Fruit fly (Drosophila melanogaster): ENCODE data around the gene KaiR1D.

KaiR1D gene

dm6 chr3R:20890920-20891319 lies 24.9 kb upstream of the KaiR1D start (continued):
- no peak for TF ChIP-seq CG4707 (GFP tag; optimal IDR thresholded peaks at IDR 0.05)
- TF ChIP-seq CG16813 (GFP tag; IDR thresholded peaks at IDR 0.05; ENCODE audit: partially characterized antibody): peak; percentile 61
- TF ChIP-seq CG11695 (GFP tag; IDR thresholded peaks at IDR 0.05): no peak
- peak in 1 of 2 experiments; percentile 35 for TF ChIP-seq crp (GFP tag; optimal IDR thresholded peaks at IDR 0.05)
- TF ChIP-seq CG3281 (GFP tag; optimal IDR thresholded peaks at IDR 0.05): no peak
- TF ChIP-seq CG34224 (GFP tag; IDR thresholded peaks at IDR 0.05; ENCODE audit: partially characterized antibody): no peak
- TF ChIP-seq CG10431 (GFP tag; optimal IDR thresholded peaks at IDR 0.05): no peak
- TF ChIP-seq ro (GFP tag; IDR thresholded peaks at IDR 0.05): no peak
- TF ChIP-seq CG6791 (GFP tag; IDR thresholded peaks at IDR 0.05; ENCODE audit: partially characterized antibody): peak; percentile 88
- TF ChIP-seq gem (tag; optimal IDR thresholded peaks at IDR 0.05): no peak
- TF ChIP-seq tna (GFP tag; IDR thresholded peaks at IDR 0.05; ENCODE audit: partially characterized antibody): peak; percentile 14
- TF ChIP-seq hb (GFP tag; IDR thresholded peaks at IDR 0.05; ENCODE audit: partially characterized antibody): peak; percentile 48; the same call in 1 of the 3 replicates
- peak; percentile 20; the same call in 1 of the 2 replicates for TF ChIP-seq nerfin-2 (GFP tag; IDR thresholded peaks at IDR 0.05; ENCODE audit: partially characterized antibody)
- TF ChIP-seq vvl (GFP tag; IDR thresholded peaks at IDR 0.05): peak; percentile 8; the same call in 1 of the 2 replicates
- no peak for TF ChIP-seq Xrp1 (GFP tag; IDR thresholded peaks at IDR 0.05)
- TF ChIP-seq CG7786 (GFP tag; optimal IDR thresholded peaks at IDR 0.05): no peak
- TF ChIP-seq Bgb (GFP tag; IDR thresholded peaks at IDR 0.05; ENCODE audit: partially characterized antibody): peak; percentile 62

- TF ChIP-seq kay (GFP tag; optimal IDR thresholded peaks at IDR 0.05) (no peak), Chrac-16 (GFP tag; optimal IDR thresholded peaks at IDR 0.05) (no peak), CG7963 (GFP tag; IDR thresholded peaks at IDR 0.05; ENCODE audit: partially characterized antibody) (0 out of 3 replicates have a peak, but pooled peaks have one; percentile 7), CG42726 (GFP tag; IDR thresholded peaks at IDR 0.05; ENCODE audit: partially characterized antibody) (peak; percentile 21; the same call in 1 of the 2 replicates), sens (GFP tag) (no peak), CG3838 (GFP tag; optimal IDR thresholded peaks at IDR 0.05) (no peak), CHES-1-like (GFP tag; optimal IDR thresholded peaks at IDR 0.05) (no peak), Opbp (GFP tag; IDR thresholded peaks at IDR 0.05; ENCODE audit: partially characterized antibody) (peak; percentile 47; the same call in 1 of the 3 replicates), kni (GFP tag; optimal IDR thresholded peaks at IDR 0.05) (no peak), Pdp1 (GFP tag; optimal IDR thresholded peaks at IDR 0.05) (no peak), croc (GFP tag; conservative IDR thresholded peaks at IDR 0.05) (no peak), NfI (GFP tag; optimal IDR thresholded peaks at IDR 0.05) (no peak), Scr (GFP tag; IDR thresholded peaks at IDR 0.05; ENCODE audit: partially characterized antibody) (0 out of 2 replicates have a peak, but pooled peaks have one; percentile 53), otp (GFP tag; IDR thresholded peaks at IDR 0.05) (no peak), CG9727 (GFP tag; optimal IDR thresholded peaks at IDR 0.05) (no peak), Nf-YA (GFP tag; IDR thresholded peaks at IDR 0.05) (no peak), row (GFP tag; IDR thresholded peaks at IDR 0.05) (no peak), kah (GFP tag; optimal IDR thresholded peaks at IDR 0.05) (no peak), luna (GFP tag; optimal IDR thresholded peaks at IDR 0.05) (no peak), pzg (GFP tag; optimal IDR thresholded peaks at IDR 0.05) (no peak), bbx (GFP tag; IDR thresholded peaks at IDR 0.05; ENCODE audit: partially characterized antibody) (peak; percentile 66), vnd (GFP tag; IDR thresholded peaks at IDR 0.05; ENCODE audit: partially characterized antibody) (no peak; the same call in 2 of the 3 replicates), ewg (GFP tag; optimal IDR thresholded peaks at IDR 0.05) (peak; percentile 67), lov (optimal IDR thresholded peaks at IDR 0.05) (no peak), lov (GFP tag; IDR thresholded peaks at IDR 0.05) (no peak), Ets65A (GFP tag) (no peak), CG13775 (GFP tag; optimal IDR thresholded peaks at IDR 0.05) (no peak), amos (GFP tag; IDR thresholded peaks at IDR 0.05; ENCODE audit: partially characterized antibody) (peak; percentile 60; the same call in 1 of the 2 replicates), CG6791 (GFP tag; IDR thresholded peaks at IDR 0.05; ENCODE audit: partially characterized antibody) (peak; percentile 75; the same call in 2 of the 3 replicates), CG7987 (GFP tag; optimal IDR thresholded peaks at IDR 0.05) (no peak), Usf (GFP tag; optimal IDR thresholded peaks at IDR 0.05) (no peak), Ets97D (GFP tag; optimal IDR thresholded peaks at IDR 0.05) (no peak), crp (GFP tag; optimal IDR thresholded peaks at IDR 0.05) (no peak)
Observed at dm6 chr3R:20890505-20890904, 24.5 kb upstream of the KaiR1D start.

Measured in whole organism, embryonic.